Worm (Caenorhabditis elegans) whole organism, mixed stage, embryonic: ENCODE data around the gene R08A2.7.

Experiments
- M03D4.4 ChIP-seq: sonication (generic microtip); optimal IDR thresholded peaks from 2 replicates; lab custom pipeline; 2017; ENCODE audit warnings: mild to moderate bottlenecking, missing genetic modification characterization, missing compliant biosample characterization
- bed-3 ChIP-seq: fragments of 200-800 bp; sonication (Bioruptor generic); optimal IDR thresholded peaks from 3 replicates; lab custom pipeline; 2018; ENCODE audit warnings: mild to moderate bottlenecking, missing genetic modification characterization, moderate library complexity, missing compliant biosample characterization
- blmp-1 ChIP-seq: fragments of 150-350 bp; optimal IDR thresholded peaks from 2 replicates; lab custom pipeline; 2014; ENCODE audit warnings: missing biosample characterization, missing genetic modification characterization
- ceh-39 ChIP-seq: fragments of 150-350 bp; optimal IDR thresholded peaks from 2 replicates; lab custom pipeline; 2014; ENCODE audit warnings: missing biosample characterization, missing genetic modification characterization
- ceh-43 ChIP-seq: fragments of 200-800 bp; sonication (Bioruptor generic); optimal IDR thresholded peaks from 2 replicates; lab custom pipeline; 2018; ENCODE audit warnings: mild to moderate bottlenecking, missing genetic modification characterization, moderate library complexity, missing compliant biosample characterization
- ceh-83 ChIP-seq: fragments of 200-800 bp; sonication (Bioruptor generic); optimal IDR thresholded peaks from 2 replicates; lab custom pipeline; 2018; ENCODE audit warnings: mild to moderate bottlenecking, missing genetic modification characterization, missing compliant biosample characterization
- ces-1 ChIP-seq: fragments of 150-350 bp; optimal IDR thresholded peaks from 2 replicates; lab custom pipeline; 2014; ENCODE audit warnings: missing biosample characterization, missing genetic modification reagents, missing genetic modification characterization
- cnd-1 ChIP-seq: fragments of 200-800 bp; sonication (Bioruptor generic); optimal IDR thresholded peaks from 2 replicates; lab custom pipeline; 2018; ENCODE audit warnings: mild to moderate bottlenecking, missing genetic modification characterization, missing compliant biosample characterization
- drap-1 ChIP-seq: fragments of 200-800 bp; sonication (Bioruptor generic); optimal IDR thresholded peaks from 3 replicates; lab custom pipeline; 2018; ENCODE audit warnings: mild to moderate bottlenecking, missing genetic modification characterization, missing compliant biosample characterization
- elt-1 ChIP-seq: sonication (generic microtip); optimal IDR thresholded peaks from 2 replicates; lab custom pipeline; 2017; ENCODE audit warnings: missing genetic modification characterization, mild to moderate bottlenecking, missing compliant biosample characterization, antibody characterized with exemption, moderate library complexity, borderline replicate concordance; ENCODE audit not compliant: insufficient read depth
- elt-3 ChIP-seq: fragments of 150-350 bp; optimal IDR thresholded peaks from 2 replicates; lab custom pipeline; 2014; ENCODE audit warnings: missing biosample characterization, missing genetic modification characterization
- flh-1 ChIP-seq: fragments of 200-800 bp; sonication (Bioruptor generic); optimal IDR thresholded peaks from 2 replicates; lab custom pipeline; 2018; ENCODE audit warnings: mild to moderate bottlenecking, missing genetic modification characterization, moderate library complexity, missing compliant biosample characterization
- ham-2 ChIP-seq: fragments of 200-800 bp; sonication (Bioruptor generic); optimal IDR thresholded peaks from 2 replicates; lab custom pipeline; 2018; ENCODE audit warnings: mild to moderate bottlenecking, missing genetic modification characterization, missing compliant biosample characterization
- hlh-1 ChIP-seq: fragments of 150-350 bp; optimal IDR thresholded peaks from 2 replicates; lab custom pipeline; 2014; ENCODE audit warnings: missing biosample characterization, missing genetic modification reagents, missing genetic modification characterization
- lin-13 ChIP-seq: fragments of 150-350 bp; optimal IDR thresholded peaks from 2 replicates; lab custom pipeline; 2014; ENCODE audit warnings: missing biosample characterization, missing genetic modification characterization
- lin-32 ChIP-seq: fragments of 200-800 bp; sonication (Bioruptor generic); optimal IDR thresholded peaks from 2 replicates; lab custom pipeline; 2018; ENCODE audit warnings: mild to moderate bottlenecking, missing genetic modification characterization, missing compliant biosample characterization
- lsy-2 ChIP-seq: fragments of 150-350 bp; optimal IDR thresholded peaks from 2 replicates; lab custom pipeline; 2014; ENCODE audit warnings: missing biosample characterization, missing genetic modification characterization
- mab-5 ChIP-seq: fragments of 150-350 bp; optimal IDR thresholded peaks from 2 replicates; lab custom pipeline; 2014; ENCODE audit warnings: missing biosample characterization, missing genetic modification characterization
- mep-1 ChIP-seq: fragments of 150-350 bp; optimal IDR thresholded peaks from 2 replicates; lab custom pipeline; 2017; ENCODE audit warnings: missing biosample characterization, missing genetic modification reagents, missing genetic modification characterization, inconsistent platforms
- mls-2 ChIP-seq: sonication (generic microtip); optimal IDR thresholded peaks from 2 replicates; lab custom pipeline; 2016; ENCODE audit warnings: mild to moderate bottlenecking, missing genetic modification characterization, moderate library complexity, missing compliant biosample characterization
- nhr-12 ChIP-seq: fragments of 150-350 bp; optimal IDR thresholded peaks from 2 replicates; lab custom pipeline; 2014; ENCODE audit warnings: missing biosample characterization, missing genetic modification characterization
- nhr-2 ChIP-seq: fragments of 150-350 bp; optimal IDR thresholded peaks from 2 replicates; lab custom pipeline; 2014; ENCODE audit warnings: missing biosample characterization, missing genetic modification characterization
- nhr-237 ChIP-seq: fragments of 150-350 bp; optimal IDR thresholded peaks from 2 replicates; lab custom pipeline; 2014; ENCODE audit warnings: missing biosample characterization, missing genetic modification characterization
- nhr-28 ChIP-seq: fragments of 150-350 bp; optimal IDR thresholded peaks from 2 replicates; lab custom pipeline; 2014; ENCODE audit warnings: missing biosample characterization, missing genetic modification characterization
- nhr-76 ChIP-seq: sonication (generic microtip); optimal IDR thresholded peaks from 2 replicates; lab custom pipeline; 2017; ENCODE audit warnings: missing biosample characterization, missing genetic modification characterization
- pha-4 ChIP-seq: fragments of 150-350 bp; optimal IDR thresholded peaks from 2 replicates; lab custom pipeline; 2018; ENCODE audit warnings: missing biosample characterization, missing genetic modification reagents, missing genetic modification characterization
- sem-2 ChIP-seq: fragments of 200-800 bp; sonication (Bioruptor generic); optimal IDR thresholded peaks from 2 replicates; lab custom pipeline; 2018; ENCODE audit warnings: mild to moderate bottlenecking, missing genetic modification characterization, missing compliant biosample characterization
- snpc-4 ChIP-seq: fragments of 150-350 bp; optimal IDR thresholded peaks from 2 replicates; lab custom pipeline; 2014; ENCODE audit warnings: missing biosample characterization, missing genetic modification characterization
- sptf-1 ChIP-seq: sonication (generic microtip); optimal IDR thresholded peaks from 2 replicates; lab custom pipeline; 2017; ENCODE audit warnings: mild to moderate bottlenecking, missing genetic modification characterization, moderate library complexity, missing compliant biosample characterization
- tbx-8 ChIP-seq: fragments of 200-800 bp; sonication (Bioruptor generic); optimal IDR thresholded peaks from 2 replicates; lab custom pipeline; 2018; ENCODE audit warnings: mild to moderate bottlenecking, missing genetic modification characterization, moderate library complexity, missing compliant biosample characterization
- unc-120 ChIP-seq: sonication (generic microtip); optimal IDR thresholded peaks from 2 replicates; lab custom pipeline; 2017; ENCODE audit warnings: missing genetic modification characterization, missing compliant biosample characterization; ENCODE audit not compliant: poor library complexity, severe bottlenecking
- unc-39 ChIP-seq: fragments of 150-350 bp; optimal IDR thresholded peaks from 2 replicates; lab custom pipeline; 2014; ENCODE audit warnings: missing biosample characterization, missing genetic modification characterization
- unc-62 ChIP-seq: fragments of 150-350 bp; optimal IDR thresholded peaks from 2 replicates; lab custom pipeline; 2014; ENCODE audit warnings: missing biosample characterization, missing genetic modification reagents, missing genetic modification characterization
- zip-8 ChIP-seq: fragments of 150-350 bp; optimal IDR thresholded peaks from 2 replicates; lab custom pipeline; 2014; ENCODE audit warnings: missing biosample characterization, missing genetic modification characterization
- ztf-11 ChIP-seq: fragments of 150-350 bp; optimal IDR thresholded peaks from 2 replicates; lab custom pipeline; 2014; ENCODE audit warnings: missing biosample characterization, missing genetic modification characterization

The R08A2.7 gene

ce11 chrV:14695713-14696112, 27.4 kb upstream of the R08A2.7 start:
- TF ChIP-seq unc-62 (GFP tag; lab: Kevin White, UChicago) (peak; percentile 32), M03D4.4 (tag; lab: Kevin White, UChicago) (no peak), ceh-39 (tag; lab: Kevin White, UChicago) (no peak), mep-1 (tag; lab: Kevin White, UChicago) (no peak), sem-2 (GFP tag; lab: Kevin White, UChicago) (no peak), unc-120 (tag; lab: Kevin White, UChicago) (peak; percentile 35), hlh-1 (tag; lab: Kevin White, UChicago) (peak; percentile 50), ztf-11 (no peak)
- TF ChIP-seq, all 35 proteins: peak for 3

ce11 chrV:14696604-14697307, 26.4 kb upstream of the R08A2.7 start, which contains the start of gene unc-112:
TSS of gene unc-112 (minus strand) at chrV:14696654.
- peak; percentile 90 for TF ChIP-seq ces-1 (GFP tag; lab: Kevin White, UChicago)
- TF ChIP-seq M03D4.4 (tag; lab: Kevin White, UChicago), result peak; percentile 42
- no peak for TF ChIP-seq tbx-8 (GFP tag; lab: Kevin White, UChicago)
- no peak for TF ChIP-seq nhr-12 (tag; lab: Kevin White, UChicago)
- TF ChIP-seq mep-1 (tag; lab: Kevin White, UChicago), result peak; percentile 66
- TF ChIP-seq unc-120 (tag; lab: Kevin White, UChicago), result peak; percentile 99
- TF ChIP-seq nhr-237 (tag; lab: Kevin White, UChicago), result peak; percentile 31
- no peak for TF ChIP-seq nhr-76 (tag; lab: Kevin White, UChicago)
- no peak for TF ChIP-seq unc-39 (tag; lab: Kevin White, UChicago)
- TF ChIP-seq lin-32 (GFP tag; lab: Kevin White, UChicago), result no peak
- peak; percentile 76 for TF ChIP-seq cnd-1
- TF ChIP-seq pha-4, result peak; percentile 80
- TF ChIP-seq sem-2 (GFP tag; lab: Kevin White, UChicago), result no peak
- TF ChIP-seq elt-3 (tag; lab: Kevin White, UChicago), result peak; percentile 14
- peak; percentile 89 for TF ChIP-seq mls-2 (tag; lab: Kevin White, UChicago)
- TF ChIP-seq drap-1 (GFP tag; lab: Kevin White, UChicago), result peak; percentile 91
- TF ChIP-seq sptf-1 (tag; lab: Kevin White, UChicago), result peak; percentile 77
- no peak for TF ChIP-seq blmp-1
- TF ChIP-seq ham-2 (GFP tag; lab: Kevin White, UChicago), result peak; percentile 86
- no peak for TF ChIP-seq zip-8 (tag; lab: Kevin White, UChicago)
- TF ChIP-seq lsy-2 (tag; lab: Kevin White, UChicago), result peak; percentile 35
- TF ChIP-seq snpc-4, result no peak
- TF ChIP-seq nhr-2 (tag; lab: Kevin White, UChicago), result peak; percentile 72
- no peak for TF ChIP-seq mab-5
- peak; percentile 15 for TF ChIP-seq lin-13
- TF ChIP-seq nhr-28 (tag; lab: Kevin White, UChicago), result no peak
- TF ChIP-seq unc-62 (GFP tag; lab: Kevin White, UChicago), result peak; percentile 97
- TF ChIP-seq hlh-1 (tag; lab: Kevin White, UChicago), result peak; percentile 98
- TF ChIP-seq ceh-83 (GFP tag; lab: Kevin White, UChicago), result no peak
- no peak for TF ChIP-seq flh-1 (GFP tag; lab: Kevin White, UChicago)
- TF ChIP-seq elt-1 (tag; lab: Kevin White, UChicago), result no peak
- peak; percentile 78 for TF ChIP-seq ztf-11
- no peak for TF ChIP-seq bed-3 (GFP tag; lab: Kevin White, UChicago)
- peak; percentile 6 for TF ChIP-seq ceh-39 (tag; lab: Kevin White, UChicago)
- no peak for TF ChIP-seq ceh-43 (GFP tag; lab: Kevin White, UChicago)

ce11 chrV:14698005-14698404, 25.1 kb upstream of the R08A2.7 start:
- TF ChIP-seq drap-1 (GFP tag; lab: Kevin White, UChicago) (no peak), lsy-2 (tag; lab: Kevin White, UChicago) (peak; percentile 17)
